Worm (Caenorhabditis elegans): ENCODE data around the gene zyg-8.
A peak's percentile ranks its signal among the peaks of the same experiment; 100 is the strongest.

Gene zyg-8

DNA sequence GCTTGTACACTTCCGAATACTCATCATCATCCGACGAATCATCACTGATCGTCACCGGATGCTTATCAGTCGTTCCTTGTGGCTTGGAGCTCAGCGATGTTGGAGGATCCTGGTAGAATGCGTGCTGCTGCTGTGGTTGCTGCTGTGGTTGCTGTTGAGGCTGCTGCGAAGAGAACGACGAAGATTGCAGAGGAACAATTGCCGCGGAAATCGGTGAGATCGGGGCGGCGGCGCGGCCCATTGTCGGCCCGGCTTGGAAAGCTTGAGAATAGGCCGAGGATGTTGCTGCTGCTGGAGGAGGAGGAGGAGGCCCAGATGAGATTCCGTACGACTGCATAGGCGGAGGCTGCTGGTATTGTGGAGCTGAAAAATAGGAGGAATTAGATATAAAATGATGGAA, 27.2 kb upstream of the zyg-8 start:
- TF ChIP-seq aha-1 (tag) (peak; percentile 86), lin-39 (tag; optimal IDR thresholded peaks at IDR 0.05) (no peak), unc-62 (GFP tag; optimal IDR thresholded peaks at IDR 0.05 in 1 of 2) (peak in 1 of 2 experiments; percentile 13), unc-62 (tag; optimal IDR thresholded peaks at IDR 0.05) (no peak), snpc-4 (tag; optimal IDR thresholded peaks at IDR 0.05) (no peak), sdz-12 (GFP tag; optimal IDR thresholded peaks at IDR 0.05) (peak; percentile 26), set-16 (GFP tag; IDR thresholded peaks at IDR 0.05) (peak; percentile 90)

- TF ChIP-seq mes-2 (tag; optimal IDR thresholded peaks at IDR 0.05; ENCODE audit: poor library complexity, severe bottlenecking) (no peak), D1046.2 (GFP tag; IDR thresholded peaks at IDR 0.05) (no peak), set-16 (GFP tag; IDR thresholded peaks at IDR 0.05) (peak; percentile 88)
Observed at ce11 chrIII:12037217-12037616, 24.3 kb upstream of the zyg-8 start.

ce11 chrIII:12040999-12041398, 20.5 kb upstream of the zyg-8 start, which contains the start of gene Y79H2A.4:
Y79H2A.4 (plus strand) TSS chrIII:12041299.
- TF ChIP-seq F10B5.3 (tag; optimal IDR thresholded peaks at IDR 0.05): no peak
- no peak for TF ChIP-seq skn-1 (tag; optimal IDR thresholded peaks at IDR 0.05)

DNA sequence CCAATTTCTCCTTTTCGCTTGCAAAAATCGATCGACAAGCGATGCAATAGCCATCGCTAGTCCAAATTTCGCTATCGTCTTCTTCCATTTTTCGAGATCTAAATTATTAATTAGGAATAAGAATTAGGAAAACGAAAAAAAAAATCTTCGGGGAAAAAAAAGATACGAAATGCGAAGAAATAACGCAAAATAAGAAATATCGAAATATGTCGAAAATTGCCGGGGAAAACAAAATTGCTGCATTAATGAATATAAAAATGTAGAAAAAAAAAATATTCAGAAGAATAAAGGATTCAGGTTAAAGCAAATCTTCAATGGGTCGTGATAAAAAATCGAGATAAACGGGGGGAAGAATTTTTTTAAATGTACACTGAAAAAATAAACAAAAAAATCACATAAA, 9.3 kb upstream of the zyg-8 start, which contains the start of gene Y79H2A.3:
Y79H2A.3 (minus strand) TSS at position 101 of the 400 bp plus-strand sequence.
- TF ChIP-seq T26A8.4 (GFP tag; IDR thresholded peaks at IDR 0.05) (no peak), nhr-48 (tag; optimal IDR thresholded peaks at IDR 0.05) (no peak), ces-1 (GFP tag; optimal IDR thresholded peaks at IDR 0.05) (no peak), nhr-6 (tag; optimal IDR thresholded peaks at IDR 0.05) (no peak), nhr-10 (tag; optimal IDR thresholded peaks at IDR 0.05) (no peak), daf-19 (GFP tag; conservative IDR thresholded peaks at IDR 0.05) (no peak), lin-1 (GFP tag; IDR thresholded peaks at IDR 0.05) (no peak), T20F7.1 (GFP tag; optimal IDR thresholded peaks at IDR 0.05) (no peak), pqm-1 (tag; optimal IDR thresholded peaks at IDR 0.05) (no peak), lin-38 (GFP tag; IDR thresholded peaks at IDR 0.05) (no peak; the same call in 1 of the 2 replicates), Y5F2A.4 (GFP tag; optimal IDR thresholded peaks at IDR 0.05) (no peak), ceh-28 (tag; optimal IDR thresholded peaks at IDR 0.05) (no peak), egl-43 (GFP tag; IDR thresholded peaks at IDR 0.05) (no peak), mxl-3 (GFP tag; optimal IDR thresholded peaks at IDR 0.05) (no peak), lin-13 (GFP tag; optimal IDR thresholded peaks at IDR 0.05) (no peak), hmg-1.1 (GFP tag; IDR thresholded peaks at IDR 0.05) (no peak), tra-1 (GFP tag; IDR thresholded peaks at IDR 0.05) (no peak)

DNA sequence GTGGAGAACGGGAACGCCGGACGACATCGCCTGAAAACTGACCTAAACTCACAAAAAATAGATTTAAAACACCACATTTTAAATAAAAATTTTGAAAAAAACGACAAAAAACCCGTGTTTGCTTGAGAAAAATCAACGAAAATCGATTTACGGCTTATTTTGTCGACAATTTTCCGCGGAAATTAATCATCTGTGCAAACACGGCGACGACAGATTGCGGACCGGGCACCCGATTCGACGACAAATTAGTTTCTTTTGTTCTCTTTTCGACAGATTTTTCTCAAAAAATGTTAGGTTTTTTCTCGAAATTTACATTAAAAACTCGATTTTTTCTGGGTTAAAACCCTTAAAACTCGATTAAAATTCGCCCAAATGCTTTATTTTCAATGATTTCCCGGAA, 3.1 kb upstream of the zyg-8 start, which contains the start of gene arx-3:
arx-3 (minus strand) TSS at position 30 of the 400 bp plus-strand sequence.
- TF ChIP-seq dpl-1 (GFP tag; optimal IDR thresholded peaks at IDR 0.05): peak; percentile 54
- TF ChIP-seq madf-9 (GFP tag; conservative IDR thresholded peaks at IDR 0.05): no peak
- no peak for TF ChIP-seq sdz-12 (GFP tag; optimal IDR thresholded peaks at IDR 0.05)
- TF ChIP-seq lsy-2 (tag; optimal IDR thresholded peaks at IDR 0.05): peak in 1 of 2 experiments; percentile 57
- TF ChIP-seq fos-1 (tag; optimal IDR thresholded peaks at IDR 0.05): no peak
- no peak for TF ChIP-seq F26F4.8 (GFP tag; conservative IDR thresholded peaks at IDR 0.05)
- no peak for TF ChIP-seq daf-16 (GFP tag; optimal IDR thresholded peaks at IDR 0.05)
- TF ChIP-seq daf-16 (tag; optimal IDR thresholded peaks at IDR 0.05): no peak
- TF ChIP-seq ces-1 (GFP tag; optimal IDR thresholded peaks at IDR 0.05): peak; percentile 19
- TF ChIP-seq skn-1 (tag; optimal IDR thresholded peaks at IDR 0.05): no peak
- peak; percentile 48 for TF ChIP-seq lin-38 (GFP tag; IDR thresholded peaks at IDR 0.05)
- peak; percentile 35 for TF ChIP-seq dve-1 (tag; optimal IDR thresholded peaks at IDR 0.05; ENCODE audit: insufficient read depth)
- TF ChIP-seq set-16 (GFP tag; IDR thresholded peaks at IDR 0.05): no peak
- TF ChIP-seq mes-2 (tag; optimal IDR thresholded peaks at IDR 0.05; ENCODE audit: poor library complexity, severe bottlenecking): peak; percentile 58
- TF ChIP-seq lin-1 (GFP tag; IDR thresholded peaks at IDR 0.05): no peak
- TF ChIP-seq Y48G9A.11 (GFP tag; IDR thresholded peaks at IDR 0.05): no peak
